Fruit fly (Drosophila melanogaster) whole organism, wandering third instar larva: ENCODE data around the gene Agxt.

ENCODE experiments used
- Abd-B ChIP-seq: fragments of >200 bp; optimal IDR thresholded peaks from 2 replicates; lab custom pipeline; 2017; ENCODE audit warnings: missing biosample characterization, missing genetic modification characterization
- CG32264 ChIP-seq: fragments of 200-800 bp; sonication (Bioruptor generic); optimal IDR thresholded peaks from 2 replicates; lab custom pipeline; 2016; ENCODE audit warnings: missing biosample characterization, missing genetic modification characterization
- CG9705 ChIP-seq: fragments of 200-800 bp; sonication (Bioruptor generic); optimal IDR thresholded peaks from 2 replicates; lab custom pipeline; 2018; ENCODE audit warnings: missing biosample characterization, mild to moderate bottlenecking, missing genetic modification characterization
- CrebA ChIP-seq: fragments of 200-800 bp; sonication (Bioruptor generic); optimal IDR thresholded peaks from 2 replicates; lab custom pipeline; 2016; ENCODE audit warnings: missing biosample characterization, mild to moderate bottlenecking, missing genetic modification characterization, borderline replicate concordance
- Dfd ChIP-seq: fragments of >200 bp; optimal IDR thresholded peaks from 2 replicates; lab custom pipeline; 2017; ENCODE audit warnings: missing biosample characterization, missing genetic modification characterization
- Dif ChIP-seq: fragments of 200-275, 200-300 bp; sonication (Bioruptor generic); optimal IDR thresholded peaks from 2 replicates; lab custom pipeline; 2018; ENCODE audit warnings: missing biosample characterization, missing genetic modification characterization; ENCODE audit not compliant: partially characterized antibody
- HLH106 ChIP-seq: fragments of 200-800 bp; optimal IDR thresholded peaks from 3 replicates; lab custom pipeline; 2019; ENCODE audit warnings: missing biosample characterization, mild to moderate bottlenecking, missing genetic modification characterization, moderate library complexity
- Hnf4 ChIP-seq: fragments of 200-800 bp; sonication (Bioruptor generic); optimal IDR thresholded peaks from 2 replicates; lab custom pipeline; 2016; ENCODE audit warnings: missing biosample characterization, mild to moderate bottlenecking, missing genetic modification characterization
- Hr78 ChIP-seq: fragments of >200 bp; optimal IDR thresholded peaks from 2 replicates; lab custom pipeline; 2017; ENCODE audit warnings: missing biosample characterization, missing genetic modification characterization
- Hr83 ChIP-seq: fragments of 200-300 bp; sonication (Bioruptor generic); optimal IDR thresholded peaks from 2 replicates; lab custom pipeline; 2016; ENCODE audit warnings: missing biosample characterization, mild to moderate bottlenecking, missing genetic modification characterization, moderate library complexity; ENCODE audit not compliant: poor library complexity, severe bottlenecking
- Mio ChIP-seq: sonication (Bioruptor generic); optimal IDR thresholded peaks from 2 replicates; lab custom pipeline; 2016; ENCODE audit warnings: missing biosample characterization, missing genetic modification characterization
- Myc ChIP-seq: fragments of >200 bp; optimal IDR thresholded peaks from 2 replicates; lab custom pipeline; 2017
- N ChIP-seq: fragments of >200 bp; optimal IDR thresholded peaks from 2 replicates; lab custom pipeline; 2018; ENCODE audit warnings: missing biosample characterization, missing external identifiers, missing genetic modification characterization
- OdsH ChIP-seq: fragments of 200-800 bp; sonication (Bioruptor generic); optimal IDR thresholded peaks from 2 replicates; lab custom pipeline; 2016; ENCODE audit warnings: missing biosample characterization, mild to moderate bottlenecking, missing genetic modification characterization
- Rel ChIP-seq, 2 experiments: fragments of 200-800 bp; sonication (Bioruptor generic) in 1 of 2; optimal IDR thresholded peaks; 2 replicates in 1 of 2; 3 replicates in 1 of 2; lab custom pipeline; 2016 to 2019; ENCODE audit warnings: mild to moderate bottlenecking in 2 of 2, missing biosample characterization in 2 of 2, missing genetic modification characterization in 2 of 2, moderate library complexity in 1 of 2
- Sp1 ChIP-seq: fragments of 200-800 bp; sonication (Bioruptor generic); optimal IDR thresholded peaks from 3 replicates; lab custom pipeline; 2019; ENCODE audit warnings: missing biosample characterization, mild to moderate bottlenecking, missing genetic modification characterization, moderate library complexity
- Vsx2 ChIP-seq: fragments of 200-300, 225-300 bp; sonication (Bioruptor generic); optimal IDR thresholded peaks from 2 replicates; lab custom pipeline; 2018; ENCODE audit warnings: missing biosample characterization, missing genetic modification characterization; ENCODE audit not compliant: partially characterized antibody
- br ChIP-seq: fragments of 200-800 bp; sonication (Bioruptor generic); optimal IDR thresholded peaks from 2 replicates; lab custom pipeline; 2016; ENCODE audit warnings: missing biosample characterization, missing genetic modification characterization
- brk ChIP-seq: fragments of 200-800 bp; sonication (Bioruptor generic); optimal IDR thresholded peaks from 2 replicates; lab custom pipeline; 2016; ENCODE audit warnings: missing biosample characterization, mild to moderate bottlenecking, missing genetic modification characterization
- dl ChIP-seq, 2 experiments: fragments of 175-275, 200-275 bp in 1 of 2; fragments of 200-275 bp in 1 of 2; sonication (Bioruptor generic); optimal IDR thresholded peaks; lab custom pipeline; 2018; ENCODE audit warnings: mild to moderate bottlenecking in 2 of 2, missing biosample characterization in 2 of 2, missing genetic modification characterization in 2 of 2, moderate library complexity in 2 of 2; ENCODE audit not compliant: partially characterized antibody in 2 of 2, insufficient read depth in 1 of 2
- dmrt93B ChIP-seq: fragments of 200-800 bp; sonication (Bioruptor generic); optimal IDR thresholded peaks from 2 replicates; lab custom pipeline; 2018; ENCODE audit warnings: missing biosample characterization, mild to moderate bottlenecking, missing genetic modification characterization
- dsf ChIP-seq: sonication (Bioruptor generic); optimal IDR thresholded peaks from 2 replicates; lab custom pipeline; 2016; ENCODE audit warnings: missing biosample characterization, missing genetic modification characterization, borderline replicate concordance
- ey ChIP-seq: fragments of 200-800 bp; sonication (Bioruptor generic); optimal IDR thresholded peaks from 2 replicates; lab custom pipeline; 2016; ENCODE audit warnings: missing biosample characterization, missing genetic modification characterization
- foxo ChIP-seq, 2 experiments: fragments of 200-800 bp; sonication (Bioruptor generic); optimal IDR thresholded peaks; 2 replicates in 1 of 2; 3 replicates in 1 of 2; lab custom pipeline; 2016 to 2017; ENCODE audit warnings: missing biosample characterization in 2 of 2, missing genetic modification characterization in 2 of 2
- fru ChIP-seq: fragments of 200-800 bp; sonication (Bioruptor generic); optimal IDR thresholded peaks from 3 replicates; lab custom pipeline; 2016; ENCODE audit warnings: missing biosample characterization, mild to moderate bottlenecking, missing genetic modification characterization
- h ChIP-seq: fragments of 200-800 bp; sonication (Bioruptor generic); optimal IDR thresholded peaks from 3 replicates; lab custom pipeline; 2016; ENCODE audit warnings: missing biosample characterization, mild to moderate bottlenecking, missing genetic modification characterization
- jim ChIP-seq: fragments of 175-275, 200-325 bp; sonication (Bioruptor generic); optimal IDR thresholded peaks from 2 replicates; lab custom pipeline; 2016; ENCODE audit warnings: missing biosample characterization, mild to moderate bottlenecking, missing genetic modification characterization
- lola ChIP-seq: fragments of >200 bp; optimal IDR thresholded peaks from 2 replicates; lab custom pipeline; 2017; ENCODE audit warnings: missing biosample characterization, missing genetic modification characterization
- pan ChIP-seq: fragments of >200 bp; optimal IDR thresholded peaks from 2 replicates; lab custom pipeline; 2017
- psq ChIP-seq: fragments of 200-800 bp; sonication (Bioruptor generic); optimal IDR thresholded peaks from 3 replicates; lab custom pipeline; 2017; ENCODE audit warnings: missing biosample characterization, mild to moderate bottlenecking, missing genetic modification characterization, moderate library complexity
- rgr ChIP-seq: fragments of 200-800 bp; sonication (Bioruptor generic); optimal IDR thresholded peaks from 3 replicates; lab custom pipeline; 2016; ENCODE audit warnings: missing biosample characterization, mild to moderate bottlenecking, missing genetic modification characterization
- sage ChIP-seq: fragments of 200-800 bp; sonication (Bioruptor generic); optimal IDR thresholded peaks from 2 replicates; lab custom pipeline; 2016; ENCODE audit warnings: missing biosample characterization, mild to moderate bottlenecking, missing genetic modification characterization
- sv ChIP-seq: fragments of 200-800 bp; sonication (Bioruptor generic); optimal IDR thresholded peaks from 3 replicates; lab custom pipeline; 2016; ENCODE audit warnings: missing biosample characterization, missing genetic modification characterization
- tai ChIP-seq: sonication (Bioruptor generic); optimal IDR thresholded peaks from 2 replicates; lab custom pipeline; 2016; ENCODE audit warnings: missing biosample characterization, missing genetic modification characterization
- usp ChIP-seq: fragments of >200 bp; optimal IDR thresholded peaks from 2 replicates; lab custom pipeline; 2017; ENCODE audit warnings: missing biosample characterization, missing genetic modification characterization
- woc ChIP-seq: sonication (Bioruptor generic); optimal IDR thresholded peaks from 2 replicates; lab custom pipeline; 2016; ENCODE audit warnings: missing biosample characterization, mild to moderate bottlenecking, missing genetic modification characterization

Gene Agxt

DNA sequence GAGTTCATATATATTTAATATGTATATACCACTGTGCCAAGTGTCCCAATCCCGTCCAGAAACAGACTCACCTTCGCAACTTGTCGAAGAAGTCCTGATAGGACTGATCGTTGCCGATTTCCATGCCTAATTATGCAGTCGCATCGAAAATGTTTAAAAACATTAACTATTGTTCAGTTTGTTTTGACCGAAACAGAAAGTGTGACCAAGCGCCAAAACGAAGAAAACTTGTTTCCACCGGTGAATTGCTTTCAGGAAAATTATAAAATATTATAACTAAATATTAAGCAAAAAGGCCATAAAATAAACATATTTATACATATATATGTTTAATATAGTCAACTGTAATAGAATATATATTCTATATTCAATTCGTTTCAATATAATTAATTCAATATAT, 1.1 kb upstream of the Agxt start, which contains the start of gene CG3342:
Gene CG3342 (minus strand): TSS at position 209 of the 400 bp plus-strand sequence.
- no peak for TF ChIP-seq pan

dm6 chrX:6529179-6529766, 525 bp downstream of the Agxt start:
- TF ChIP-seq Dif (GFP tag; lab: Kevin White, UChicago), result no peak
- no peak for TF ChIP-seq Rel (GFP tag; optimal IDR thresholded peaks at IDR 0.05; lab: Kevin White, UChicago)
- peak; percentile 85 for TF ChIP-seq Rel (tag; optimal IDR thresholded peaks at IDR 0.05; lab: Kevin White, UChicago)

dm6 chrX:6533101-6533636, 4.4 kb downstream of the Agxt start, which contains the start of gene RpL7A:
Gene RpL7A, minus strand, starts transcription at chrX:6533348.
- TF ChIP-seq woc (no peak), br (GFP tag; lab: Kevin White, UChicago) (peak; percentile 61), dsf (no peak), Hnf4 (peak; percentile 68), Hr78 (GFP tag; lab: Kevin White, UChicago) (no peak), Dfd (no peak), rgr (GFP tag; lab: Kevin White, UChicago) (peak; percentile 80), h (GFP tag; lab: Kevin White, UChicago) (peak; percentile 39), Mio (no peak), Hr83 (GFP tag; lab: Kevin White, UChicago) (peak; percentile 18), dl (GFP tag; optimal IDR thresholded peaks at IDR 0.05; lab: Kevin White, UChicago; ENCODE audit: insufficient read depth in 1 of 2, partially characterized antibody in 2 of 2) (no peak), OdsH (GFP tag; lab: Kevin White, UChicago) (peak; percentile 55), foxo (GFP tag; optimal IDR thresholded peaks at IDR 0.05; lab: Kevin White, UChicago) (peak in 1 of 2 experiments; percentile 44), fru (GFP tag; lab: Kevin White, UChicago) (peak; percentile 31), sv (no peak), ey (GFP tag; lab: Kevin White, UChicago) (no peak), Myc (peak; percentile 39), HLH106 (peak; percentile 51), Sp1 (GFP tag; lab: Kevin White, UChicago) (peak; percentile 81), Rel (GFP tag; optimal IDR thresholded peaks at IDR 0.05; lab: Kevin White, UChicago) (no peak), Rel (tag; optimal IDR thresholded peaks at IDR 0.05; lab: Kevin White, UChicago) (peak; percentile 18), CrebA (GFP tag; lab: Kevin White, UChicago) (no peak), dmrt93B (GFP tag; lab: Kevin White, UChicago) (peak; percentile 82), tai (GFP tag; lab: Kevin White, UChicago) (no peak), CG9705 (GFP tag; lab: Kevin White, UChicago) (peak; percentile 54), usp (GFP tag; lab: Kevin White, UChicago) (no peak), sage (peak; percentile 19), jim (no peak)

DNA sequence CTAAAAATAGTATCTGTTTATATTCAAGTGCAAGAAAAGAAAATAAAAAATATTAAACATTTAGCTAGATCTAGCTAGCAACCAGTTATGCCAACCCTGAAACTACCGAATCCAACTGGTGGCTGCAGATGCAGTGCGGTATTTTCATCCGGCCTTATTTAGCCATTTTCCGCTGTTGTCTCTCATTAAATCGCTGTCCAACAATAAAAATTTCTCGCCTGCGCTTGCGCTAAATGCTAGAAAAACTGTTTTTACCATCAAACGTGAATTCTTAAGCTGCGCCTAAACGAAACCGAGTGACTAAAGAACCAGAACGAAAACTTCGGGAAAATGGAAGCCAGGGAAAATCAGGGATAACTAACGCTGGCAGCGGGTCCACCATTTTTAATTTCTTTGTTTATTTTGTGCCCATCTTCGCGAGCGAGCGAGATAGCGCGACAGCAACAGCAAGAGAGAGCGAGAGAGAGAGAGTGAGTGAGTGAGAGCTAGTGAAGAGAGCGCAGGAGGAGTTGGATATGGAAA, 5.1 kb downstream of the Agxt start, which contains the start of gene dx:
Gene dx (plus strand): TSS at position 164 of the 522 bp plus-strand sequence.
- TF ChIP-seq lola (GFP tag; lab: Kevin White, UChicago) (no peak), jim (no peak), CG9705 (GFP tag; lab: Kevin White, UChicago) (no peak), dmrt93B (GFP tag; lab: Kevin White, UChicago) (no peak), OdsH (GFP tag; lab: Kevin White, UChicago) (no peak), woc (peak; percentile 3), ey (GFP tag; lab: Kevin White, UChicago) (no peak), Vsx2 (no peak), dsf (no peak), rgr (GFP tag; lab: Kevin White, UChicago) (no peak), h (GFP tag; lab: Kevin White, UChicago) (no peak), Mio (no peak), Dif (GFP tag; lab: Kevin White, UChicago) (peak; percentile 61), Abd-B (GFP tag; lab: Kevin White, UChicago) (no peak), CG32264 (no peak), N (no peak), psq (GFP tag; lab: Kevin White, UChicago) (peak; percentile 85), Sp1 (GFP tag; lab: Kevin White, UChicago) (no peak), pan (no peak), dl (GFP tag; optimal IDR thresholded peaks at IDR 0.05; lab: Kevin White, UChicago; ENCODE audit: insufficient read depth in 1 of 2, partially characterized antibody in 2 of 2) (peak in 1 of 2 experiments; percentile 25), Hr83 (GFP tag; lab: Kevin White, UChicago) (no peak), foxo (GFP tag; optimal IDR thresholded peaks at IDR 0.05; lab: Kevin White, UChicago) (no peak), br (GFP tag; lab: Kevin White, UChicago) (no peak), Hnf4 (no peak), Myc (no peak), HLH106 (no peak), brk (GFP tag; lab: Kevin White, UChicago) (no peak)
